Fruit fly (Drosophila melanogaster): ENCODE measurements at regions not wholly inside any gene's neighbourhood (a gene's known extent, or its start where the extent isn't known, plus 50 kb on each side); places are given as distances from the start of the nearest gene placed in this dataset.

dm6 chr3L:6844999-6845896 lies 55.3 kb downstream of the vvl start (continued):
- TF ChIP-seq CG10462 (GFP tag; optimal IDR thresholded peaks at IDR 0.05): no peak
- no peak for TF ChIP-seq Mad (GFP tag; optimal IDR thresholded peaks at IDR 0.05)
- TF ChIP-seq peb (GFP tag; IDR thresholded peaks at IDR 0.05): no peak
- TF ChIP-seq Neu2 (GFP tag; optimal IDR thresholded peaks at IDR 0.05; ENCODE audit: borderline replicate concordance): no peak
- TF ChIP-seq CG34422 (GFP tag; IDR thresholded peaks at IDR 0.05): 0 out of 3 replicates have a peak, but pooled peaks have one; percentile 17
- no peak for TF ChIP-seq schlank (tag; optimal IDR thresholded peaks at IDR 0.05)
- TF ChIP-seq vnd (GFP tag; IDR thresholded peaks at IDR 0.05; ENCODE audit: partially characterized antibody): no peak
- TF ChIP-seq aop (GFP tag; IDR thresholded peaks at IDR 0.05): no peak
- no peak for TF ChIP-seq CG10274 (GFP tag; optimal IDR thresholded peaks at IDR 0.05)
- no peak for TF ChIP-seq CG33557 (GFP tag; optimal IDR thresholded peaks at IDR 0.05)
- TF ChIP-seq CG7745 (tag; optimal IDR thresholded peaks at IDR 0.05): no peak
- TF ChIP-seq CG15601 (tag; optimal IDR thresholded peaks at IDR 0.05): no peak
- TF ChIP-seq zf30C (GFP tag; optimal IDR thresholded peaks at IDR 0.05): no peak
- TF ChIP-seq CG10431 (GFP tag; optimal IDR thresholded peaks at IDR 0.05): no peak
- TF ChIP-seq CG13775 (GFP tag; optimal IDR thresholded peaks at IDR 0.05): no peak
- TF ChIP-seq Deaf1 (tag; optimal IDR thresholded peaks at IDR 0.05): no peak
- TF ChIP-seq tx (GFP tag; optimal IDR thresholded peaks at IDR 0.05): no peak
- TF ChIP-seq ac (GFP tag; optimal IDR thresholded peaks at IDR 0.05): no peak
- no peak for TF ChIP-seq pum (GFP tag; optimal IDR thresholded peaks at IDR 0.05)
- no peak for TF ChIP-seq C15 (GFP tag; IDR thresholded peaks at IDR 0.05)
- no peak for TF ChIP-seq CG4404 (GFP tag; IDR thresholded peaks at IDR 0.05)
- TF ChIP-seq CG17568 (GFP tag; optimal IDR thresholded peaks at IDR 0.05): no peak
- no peak for TF ChIP-seq CG3847 (GFP tag; IDR thresholded peaks at IDR 0.05)
- no peak for TF ChIP-seq dan (GFP tag; IDR thresholded peaks at IDR 0.05)
- TF ChIP-seq Vsx1 (GFP tag; optimal IDR thresholded peaks at IDR 0.05): no peak
- peak; percentile 34 for TF ChIP-seq CG11504 (tag; optimal IDR thresholded peaks at IDR 0.05)
- TF ChIP-seq CG10366 (GFP tag; IDR thresholded peaks at IDR 0.05): no peak
- TF ChIP-seq CG7271 (tag; optimal IDR thresholded peaks at IDR 0.05): no peak
- TF ChIP-seq CG10543 (GFP tag; optimal IDR thresholded peaks at IDR 0.05): no peak
- TF ChIP-seq zfh1 (GFP tag; IDR thresholded peaks at IDR 0.05): 0 out of 3 replicates have a peak, but pooled peaks have one; percentile 16
- TF ChIP-seq NK7.1 (GFP tag; optimal IDR thresholded peaks at IDR 0.05): no peak
- TF ChIP-seq Fer3 (tag; optimal IDR thresholded peaks at IDR 0.05): no peak
- TF ChIP-seq Nf-YB (GFP tag; optimal IDR thresholded peaks at IDR 0.05): peak; percentile 11
- no peak for TF ChIP-seq tup (GFP tag; optimal IDR thresholded peaks at IDR 0.05)
- 0 out of 3 replicates have a peak, but pooled peaks have one; percentile 14 for TF ChIP-seq H15 (GFP tag; IDR thresholded peaks at IDR 0.05)
- peak; percentile 17 for TF ChIP-seq CG10979 (tag; optimal IDR thresholded peaks at IDR 0.05)
- no peak for TF ChIP-seq CG12744 (GFP tag; optimal IDR thresholded peaks at IDR 0.05)
- TF ChIP-seq ssp (GFP tag; IDR thresholded peaks at IDR 0.05): no peak
- peak; percentile 23 for TF ChIP-seq Nf-YC (tag; optimal IDR thresholded peaks at IDR 0.05)
- TF ChIP-seq ranshi (GFP tag; IDR thresholded peaks at IDR 0.05): no peak; the same call in 1 of the 2 replicates
- no peak for TF ChIP-seq Fer2 (tag; optimal IDR thresholded peaks at IDR 0.05)
- TF ChIP-seq CG10959 (GFP tag; IDR thresholded peaks at IDR 0.05): no peak
- TF ChIP-seq ken (GFP tag; IDR thresholded peaks at IDR 0.05): no peak
- TF ChIP-seq pnt (GFP tag; optimal IDR thresholded peaks at IDR 0.05): no peak
- no peak for TF ChIP-seq slou (GFP tag; optimal IDR thresholded peaks at IDR 0.05)
- peak; percentile 3 for TF ChIP-seq phol (tag; optimal IDR thresholded peaks at IDR 0.05)
- no peak for TF ChIP-seq zen2 (GFP tag; IDR thresholded peaks at IDR 0.05; ENCODE audit: partially characterized antibody)
- no peak for TF ChIP-seq CG3163 (GFP tag; optimal IDR thresholded peaks at IDR 0.05)
- TF ChIP-seq hkb (optimal IDR thresholded peaks at IDR 0.05): no peak
- peak; percentile 41 for TF ChIP-seq hkb (GFP tag; IDR thresholded peaks at IDR 0.05)

Data from whole organism, embryonic.